Worm (Caenorhabditis elegans): Measurements from ENCODE around the gene Y37E11B.7.

DNA sequence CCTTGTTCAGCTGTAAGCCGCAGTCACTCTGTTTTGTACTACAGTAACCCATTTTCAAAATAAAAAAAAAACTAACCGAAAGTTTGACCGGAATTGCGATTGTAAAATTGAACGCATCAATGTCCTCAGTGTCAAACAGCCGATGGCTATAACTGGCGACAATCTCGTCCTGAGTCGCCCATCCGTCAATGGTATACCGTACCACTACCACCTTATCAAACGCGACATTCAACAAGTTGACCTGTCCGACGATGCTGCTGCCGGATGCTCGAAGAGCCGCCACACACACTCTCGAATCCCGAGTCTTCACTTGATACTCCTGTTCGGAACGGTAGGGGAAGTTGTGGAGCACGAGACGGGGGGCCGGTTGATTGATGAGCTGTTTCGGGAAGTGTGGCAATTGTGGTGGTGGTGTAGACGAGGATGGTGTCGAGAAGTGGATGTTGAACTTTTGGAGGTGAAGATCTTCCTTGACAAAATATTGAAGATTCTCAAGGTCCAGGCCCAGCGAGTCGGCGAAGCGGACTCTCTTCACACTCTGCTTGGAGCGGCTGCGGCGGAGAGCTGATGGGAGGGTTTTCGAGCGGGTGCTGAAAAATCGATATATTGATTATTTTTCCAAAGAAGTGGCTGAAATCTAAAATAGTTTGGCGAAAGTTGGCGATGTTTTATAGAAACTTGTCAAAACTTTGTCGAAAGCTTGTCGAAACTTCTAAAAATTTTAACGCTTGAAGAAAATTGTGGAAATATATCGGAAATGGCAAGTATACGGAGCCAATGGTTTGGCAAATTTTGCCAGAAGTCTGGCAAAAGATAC, 46.6 kb upstream of the Y37E11B.7 start:
- no peak for TF ChIP-seq klf-2 (GFP tag; conservative IDR thresholded peaks at IDR 0.05)
- no peak for TF ChIP-seq cog-1 (tag; optimal IDR thresholded peaks at IDR 0.05)
- no peak for TF ChIP-seq ref-1 (GFP tag; conservative IDR thresholded peaks at IDR 0.05)
- 0 out of 2 replicates have a peak, but pooled peaks have one; percentile 11 for TF ChIP-seq T22C8.4 (GFP tag; IDR thresholded peaks at IDR 0.05)
- no peak for TF ChIP-seq ztf-29 (GFP tag; IDR thresholded peaks at IDR 0.05)
- TF ChIP-seq flt-1 (GFP tag; IDR thresholded peaks at IDR 0.05), result no peak
- no peak for TF ChIP-seq med-1 (GFP tag; optimal IDR thresholded peaks at IDR 0.05; ENCODE audit: insufficient read depth)
